Fruit fly (Drosophila melanogaster) whole organism, embryonic: Measurements from ENCODE around the gene haf.

Experiments used
- Blimp-1 ChIP-seq: fragments of 200-800 bp; sonication (Bioruptor generic); optimal IDR thresholded peaks from 3 replicates; lab custom pipeline; 2018; ENCODE audit warnings: missing biosample characterization, missing genetic modification characterization, mild to moderate bottlenecking, moderate library complexity, missing genetic modification reagents
- Bteb2 ChIP-seq: fragments of 200-800 bp; sonication (Bioruptor generic); optimal IDR thresholded peaks from 2 replicates; lab custom pipeline; 2016; ENCODE audit warnings: missing biosample characterization, missing genetic modification characterization
- CG10366 ChIP-seq: fragments of 200-800 bp; sonication (Bioruptor generic); IDR thresholded peaks from 2 replicates; pipeline ENCODE4 v1.3.6; 2022; ENCODE audit warnings: missing biosample characterization, missing genetic modification characterization
- CG1233 ChIP-seq: fragments of 200-800 bp; sonication (Bioruptor generic); optimal IDR thresholded peaks from 4 replicates; lab custom pipeline; 2018; ENCODE audit warnings: missing biosample characterization, mild to moderate bottlenecking, missing genetic modification characterization
- CG13287 ChIP-seq: fragments of 200-800 bp; sonication (Bioruptor generic); IDR thresholded peaks from 2 replicates; pipeline ENCODE4 v1.3.6; 2022; ENCODE audit warnings: missing biosample characterization, missing genetic modification characterization; ENCODE audit not compliant: partially characterized antibody
- CG14667 ChIP-seq: fragments of 200-800 bp; sonication (Bioruptor generic); IDR thresholded peaks from 2 replicates; pipeline ENCODE4 v1.3.6; 2022; ENCODE audit warnings: missing biosample characterization, missing genetic modification characterization
- CG15514 ChIP-seq: fragments of 200-800 bp; sonication (Bioruptor generic); optimal IDR thresholded peaks from 3 replicates; lab custom pipeline; 2017; ENCODE audit warnings: missing biosample characterization, missing genetic modification characterization, mild to moderate bottlenecking, moderate library complexity, missing genetic modification reagents
- CG1647 ChIP-seq: fragments of 200-800 bp; sonication (Bioruptor generic); optimal IDR thresholded peaks from 3 replicates; lab custom pipeline; 2016; ENCODE audit warnings: missing biosample characterization, missing genetic modification characterization
- CG17186 ChIP-seq: fragments of 200-800 bp; sonication (Bioruptor generic); optimal IDR thresholded peaks from 3 replicates; lab custom pipeline; 2017; ENCODE audit warnings: missing biosample characterization, missing genetic modification reagents, missing genetic modification characterization
- CG17361 ChIP-seq: fragments of 200-800 bp; sonication (Bioruptor generic); IDR thresholded peaks from 3 replicates; pipeline ENCODE4 v1.3.6; 2022; ENCODE audit warnings: missing biosample characterization, missing genetic modification characterization
- CG31388 ChIP-seq: fragments of 200-800 bp; sonication (Bioruptor generic); optimal IDR thresholded peaks from 2 replicates; lab custom pipeline; 2016; ENCODE audit warnings: missing biosample characterization, missing genetic modification characterization
- CG32532 ChIP-seq: fragments of 200-800 bp; sonication (Bioruptor generic); IDR thresholded peaks from 2 replicates; pipeline ENCODE4 v1.3.6; 2022; ENCODE audit warnings: missing biosample characterization, missing genetic modification characterization
- CG32767 ChIP-seq: fragments of 200-800 bp; sonication (Bioruptor generic); IDR thresholded peaks from 2 replicates; pipeline ENCODE4 v1.3.6; 2022; ENCODE audit warnings: missing biosample characterization, missing genetic modification characterization
- CG4328 ChIP-seq: fragments of 200-800 bp; sonication (Bioruptor generic); optimal IDR thresholded peaks from 3 replicates; lab custom pipeline; 2017; ENCODE audit warnings: missing biosample characterization, missing genetic modification reagents, missing genetic modification characterization
- CG5953 ChIP-seq: fragments of 200-800 bp; sonication (Bioruptor generic); IDR thresholded peaks from 2 replicates; pipeline ENCODE4 v1.3.6; 2022; ENCODE audit warnings: missing biosample characterization, missing genetic modification characterization
- CG6254 ChIP-seq: fragments of 200-800 bp; sonication (Bioruptor generic); optimal IDR thresholded peaks from 3 replicates; lab custom pipeline; 2017; ENCODE audit warnings: mild to moderate bottlenecking, missing biosample characterization, missing genetic modification reagents, missing genetic modification characterization
- CG6272 ChIP-seq: fragments of 200-800 bp; sonication (Bioruptor generic); IDR thresholded peaks from 2 replicates; pipeline ENCODE4 v1.3.6; 2022; ENCODE audit warnings: missing biosample characterization, missing genetic modification characterization
- CG7963 ChIP-seq: fragments of 200-800 bp; sonication (Bioruptor generic); IDR thresholded peaks from 3 replicates; pipeline ENCODE4 v1.3.6; 2022; ENCODE audit warnings: missing biosample characterization, missing genetic modification characterization; ENCODE audit not compliant: partially characterized antibody
- CrebB ChIP-seq: fragments of 200-800 bp; sonication (Bioruptor generic); optimal IDR thresholded peaks from 3 replicates; lab custom pipeline; 2018; ENCODE audit warnings: missing biosample characterization, mild to moderate bottlenecking, missing genetic modification characterization
- D19B ChIP-seq: fragments of 200-800 bp; sonication (Bioruptor generic); optimal IDR thresholded peaks from 2 replicates; lab custom pipeline; 2017; ENCODE audit warnings: missing biosample characterization, mild to moderate bottlenecking, missing genetic modification characterization
- Dek ChIP-seq: fragments of 200-800 bp; sonication (Bioruptor generic); optimal IDR thresholded peaks from 3 replicates; lab custom pipeline; 2019; ENCODE audit warnings: missing biosample characterization, mild to moderate bottlenecking, missing genetic modification characterization, moderate library complexity
- Dp ChIP-seq: fragments of 200-800 bp; sonication (Bioruptor generic); optimal IDR thresholded peaks from 2 replicates; lab custom pipeline; 2018; ENCODE audit warnings: missing biosample characterization, mild to moderate bottlenecking, missing genetic modification characterization, moderate library complexity
- Hr3 ChIP-seq: fragments of 200-800 bp; sonication (Bioruptor generic); optimal IDR thresholded peaks from 3 replicates; lab custom pipeline; 2016; ENCODE audit warnings: missing biosample characterization, missing genetic modification characterization
- Lim3 ChIP-seq: fragments of 200-800 bp; sonication (Bioruptor generic); IDR thresholded peaks from 2 replicates; pipeline ENCODE4 v1.3.6; 2022; ENCODE audit warnings: missing biosample characterization, missing genetic modification characterization
- Nf-YA ChIP-seq: fragments of 200-800 bp; sonication (Bioruptor generic); IDR thresholded peaks from 2 replicates; pipeline ENCODE4 v1.3.6; 2022; ENCODE audit warnings: missing biosample characterization, missing genetic modification characterization
- Opbp ChIP-seq: fragments of 200-800 bp; sonication (Bioruptor generic); IDR thresholded peaks from 3 replicates; pipeline ENCODE4 v1.3.6; 2022; ENCODE audit warnings: missing biosample characterization, missing genetic modification characterization; ENCODE audit not compliant: partially characterized antibody
- Side ChIP-seq: fragments of 200-800 bp; sonication (Bioruptor generic); optimal IDR thresholded peaks from 2 replicates; lab custom pipeline; 2016; ENCODE audit warnings: missing biosample characterization, missing genetic modification characterization
- TFAM ChIP-seq: fragments of 200-800 bp; sonication (Bioruptor generic); optimal IDR thresholded peaks from 2 replicates; lab custom pipeline; 2017; ENCODE audit warnings: missing biosample characterization, missing genetic modification characterization, inconsistent platforms
- Taf1 ChIP-seq: fragments of 200-800 bp; sonication (Bioruptor generic); IDR thresholded peaks from 2 replicates; pipeline ENCODE4 v1.3.6; 2022; ENCODE audit warnings: missing biosample characterization, missing genetic modification characterization
- ab ChIP-seq: fragments of 200-800 bp; sonication (Bioruptor generic); optimal IDR thresholded peaks from 2 replicates; lab custom pipeline; 2016; ENCODE audit warnings: missing biosample characterization, missing genetic modification characterization
- ase ChIP-seq: fragments of 200-800 bp; sonication (Bioruptor generic); IDR thresholded peaks from 3 replicates; pipeline ENCODE4 v1.3.6; 2022; ENCODE audit warnings: missing biosample characterization, missing genetic modification characterization
- bsh ChIP-seq, 2 experiments: fragments of 200-800 bp; sonication (Bioruptor generic); optimal IDR thresholded peaks; 2 replicates each; lab custom pipeline; 2017 to 2018; ENCODE audit warnings: mild to moderate bottlenecking in 2 of 2, missing biosample characterization in 2 of 2, missing genetic modification characterization in 2 of 2, moderate library complexity in 1 of 2
- dan ChIP-seq: fragments of 200-800 bp; sonication (Bioruptor generic); IDR thresholded peaks from 2 replicates; pipeline ENCODE4 v1.3.6; 2022; ENCODE audit warnings: missing biosample characterization, missing genetic modification characterization
- dm ChIP-seq: fragments of 200-800 bp; sonication (Bioruptor generic); optimal IDR thresholded peaks from 3 replicates; lab custom pipeline; 2016; ENCODE audit warnings: missing biosample characterization, missing genetic modification characterization
- gcm ChIP-seq: fragments of 200-800 bp; sonication (Bioruptor generic); optimal IDR thresholded peaks from 2 replicates; lab custom pipeline; 2019; ENCODE audit warnings: missing biosample characterization, mild to moderate bottlenecking, missing genetic modification characterization, moderate library complexity
- kni ChIP-seq: fragments of 200-800 bp; sonication (Bioruptor generic); optimal IDR thresholded peaks from 3 replicates; lab custom pipeline; 2017; ENCODE audit warnings: mild to moderate bottlenecking, missing biosample characterization, missing genetic modification reagents, missing genetic modification characterization
- maf-S ChIP-seq: fragments of 200-800 bp; sonication (Bioruptor generic); optimal IDR thresholded peaks from 2 replicates; lab custom pipeline; 2016; ENCODE audit warnings: missing biosample characterization, missing genetic modification characterization
- mld ChIP-seq: fragments of 200-800 bp; sonication (Bioruptor generic); IDR thresholded peaks from 3 replicates; pipeline ENCODE4 v1.3.6; 2022; ENCODE audit warnings: missing biosample characterization, missing genetic modification characterization; ENCODE audit not compliant: partially characterized antibody
- pfk ChIP-seq: fragments of 200-800 bp; sonication (Bioruptor generic); optimal IDR thresholded peaks from 2 replicates; lab custom pipeline; 2018; ENCODE audit warnings: missing biosample characterization, mild to moderate bottlenecking, missing genetic modification characterization, moderate library complexity
- psq ChIP-seq: fragments of 200-800 bp; sonication (Bioruptor generic); optimal IDR thresholded peaks from 2 replicates; lab custom pipeline; 2017; ENCODE audit warnings: missing biosample characterization, missing genetic modification characterization
- pum ChIP-seq: fragments of 200-800 bp; sonication (Bioruptor generic); optimal IDR thresholded peaks from 2 replicates; lab custom pipeline; 2016; ENCODE audit warnings: missing biosample characterization, missing genetic modification characterization
- row ChIP-seq: fragments of 200-800 bp; sonication (Bioruptor generic); IDR thresholded peaks from 3 replicates; pipeline ENCODE4 v1.3.6; 2022; ENCODE audit warnings: missing biosample characterization, missing genetic modification characterization
- sisA ChIP-seq: fragments of 200-800 bp; sonication (Bioruptor generic); IDR thresholded peaks from 2 replicates; pipeline ENCODE4 v1.3.6; 2022; ENCODE audit warnings: missing biosample characterization, missing genetic modification characterization
- sob ChIP-seq: fragments of 200-800 bp; sonication (Bioruptor generic); IDR thresholded peaks from 2 replicates; pipeline ENCODE4 v1.3.6; 2022; ENCODE audit warnings: missing biosample characterization, missing genetic modification characterization
- sr ChIP-seq: fragments of 200-800 bp; sonication (Bioruptor generic); IDR thresholded peaks from 3 replicates; pipeline ENCODE4 v1.3.6; 2022; ENCODE audit warnings: missing biosample characterization, missing genetic modification characterization
- trh ChIP-seq: fragments of 200-800 bp; sonication (Bioruptor generic); optimal IDR thresholded peaks from 2 replicates; lab custom pipeline; 2016; ENCODE audit warnings: missing biosample characterization, missing genetic modification characterization
- unc-4 ChIP-seq: fragments of 200-800 bp; sonication (Bioruptor generic); IDR thresholded peaks from 2 replicates; pipeline ENCODE4 v1.3.6; 2022; ENCODE audit warnings: missing biosample characterization, missing genetic modification characterization; ENCODE audit not compliant: partially characterized antibody
- vfl ChIP-seq: fragments of 200-800 bp; sonication (Bioruptor generic); optimal IDR thresholded peaks from 2 replicates; lab custom pipeline; 2016; ENCODE audit warnings: missing biosample characterization, missing genetic modification characterization
- zen2 ChIP-seq: fragments of 200-800 bp; sonication (Bioruptor generic); IDR thresholded peaks from 3 replicates; pipeline ENCODE4 v1.3.6; 2022; ENCODE audit warnings: missing biosample characterization, missing genetic modification characterization; ENCODE audit not compliant: partially characterized antibody

Gene haf

dm6 chr2L:1643252-1643864 is 88.4 kb downstream of the haf start (continued):
- 0 out of 3 replicates have a peak, but pooled peaks have one; percentile 55 for TF ChIP-seq Opbp (GFP tag; lab: Robert Waterston, UW)
- peak; percentile 98 for TF ChIP-seq CG17361 (GFP tag; lab: Robert Waterston, UW)
- peak; percentile 95 for TF ChIP-seq Hr3 (GFP tag; lab: Kevin White, UChicago)
- peak; percentile 94 for TF ChIP-seq kni (GFP tag; lab: Kevin White, UChicago)
- peak; percentile 25 for TF ChIP-seq Dp
- no peak for TF ChIP-seq mld (GFP tag; lab: Robert Waterston, UW)
- peak; percentile 93 for TF ChIP-seq CG15514 (GFP tag; lab: Kevin White, UChicago)
- peak; percentile 98 for TF ChIP-seq psq
- TF ChIP-seq CG5953 (GFP tag; lab: Robert Waterston, UW): peak; percentile 92
- TF ChIP-seq bsh (GFP tag; optimal IDR thresholded peaks at IDR 0.05; lab: Kevin White, UChicago): peak; percentile 65 to 94
- TF ChIP-seq pfk (GFP tag; lab: Kevin White, UChicago): peak; percentile 50
- peak; percentile 90 for TF ChIP-seq CG6272 (GFP tag; lab: Robert Waterston, UW)
- TF ChIP-seq CG13287 (GFP tag; lab: Robert Waterston, UW): peak; percentile 47; the same call in 1 of the 2 replicates
- no peak for TF ChIP-seq zen2 (GFP tag; lab: Robert Waterston, UW)
- TF ChIP-seq trh: peak; percentile 90
- TF ChIP-seq ab (GFP tag; lab: Kevin White, UChicago): peak; percentile 45
- TF ChIP-seq TFAM: peak; percentile 76
- peak; percentile 99 for TF ChIP-seq row (GFP tag; lab: Robert Waterston, UW)
- peak; percentile 89 for TF ChIP-seq pum (GFP tag; lab: Kevin White, UChicago)
- TF ChIP-seq sisA (GFP tag; lab: Robert Waterston, UW): peak; percentile 96
- TF ChIP-seq Side: peak; percentile 90
- TF ChIP-seq ase (GFP tag; lab: Robert Waterston, UW): peak; percentile 93
- TF ChIP-seq sob (GFP tag; lab: Robert Waterston, UW): peak; percentile 97
- TF ChIP-seq CG4328: peak; percentile 98
- TF ChIP-seq D19B (GFP tag; lab: Kevin White, UChicago): peak; percentile 95
- TF ChIP-seq Taf1 (GFP tag; lab: Robert Waterston, UW): peak; percentile 97
- peak; percentile 98 for TF ChIP-seq Dek (tag; lab: Kevin White, UChicago)
- peak; percentile 93 for TF ChIP-seq Blimp-1 (GFP tag; lab: Kevin White, UChicago)
- peak; percentile 95 for TF ChIP-seq CG6254 (GFP tag; lab: Kevin White, UChicago)
- TF ChIP-seq Nf-YA (GFP tag; lab: Robert Waterston, UW): peak; percentile 94
- TF ChIP-seq Lim3 (GFP tag; lab: Robert Waterston, UW): peak; percentile 89
- TF ChIP-seq vfl (GFP tag; lab: Kevin White, UChicago): peak; percentile 86
- peak; percentile 71 for TF ChIP-seq CG17186 (GFP tag; lab: Kevin White, UChicago)
- TF ChIP-seq Bteb2 (GFP tag; lab: Kevin White, UChicago): peak; percentile 89
- peak; percentile 77 for TF ChIP-seq dm (GFP tag; lab: Kevin White, UChicago)
- peak; percentile 33; the same call in 1 of the 2 replicates for TF ChIP-seq unc-4
- TF ChIP-seq dan (GFP tag; lab: Robert Waterston, UW): peak; percentile 65; the same call in 1 of the 2 replicates
- peak; percentile 98 for TF ChIP-seq CG32532
- peak; percentile 73 for TF ChIP-seq CG1647 (GFP tag; lab: Kevin White, UChicago)
- TF ChIP-seq CrebB (tag; lab: Kevin White, UChicago): peak; percentile 95
- peak; percentile 96 for TF ChIP-seq CG10366 (GFP tag; lab: Robert Waterston, UW)
- TF ChIP-seq CG31388 (GFP tag; lab: Kevin White, UChicago): peak; percentile 79
- peak; percentile 97 for TF ChIP-seq CG32767 (GFP tag; lab: Robert Waterston, UW)
- TF ChIP-seq sr (GFP tag; lab: Robert Waterston, UW): peak; percentile 56; the same call in 1 of the 3 replicates
- peak; percentile 97 for TF ChIP-seq gcm (GFP tag; lab: Kevin White, UChicago)
- TF ChIP-seq CG14667 (GFP tag; lab: Robert Waterston, UW): peak; percentile 92
- no peak for TF ChIP-seq CG7963 (GFP tag; lab: Robert Waterston, UW)
- peak; percentile 98 for TF ChIP-seq CG1233
- peak; percentile 89 for TF ChIP-seq maf-S (GFP tag; lab: Kevin White, UChicago)
